Worm (Caenorhabditis elegans) whole organism, young adult: ENCODE measurements around the gene math-7.
"Not testable (repeated sequence)": the region's sequence is repeated elsewhere in the genome, so short reads cannot be mapped to it uniquely, and the experiment has no call there.

Experiments used
- B0336.3 ChIP-seq: fragments of 200-800 bp; sonication (Bioruptor generic); IDR thresholded peaks from 2 replicates; pipeline ENCODE4 v1.3.6; 2022; ENCODE audit warnings: missing genetic modification characterization, missing compliant biosample characterization
- D2030.7 ChIP-seq: fragments of 200-800 bp; sonication (Bioruptor generic); IDR thresholded peaks from 2 replicates; pipeline ENCODE4 v1.3.6; 2022; ENCODE audit warnings: missing genetic modification reagents, missing genetic modification characterization, missing compliant biosample characterization
- F52B5.7 ChIP-seq: sonication (generic microtip); optimal IDR thresholded peaks from 2 replicates; lab custom pipeline; 2016; ENCODE audit warnings: mild to moderate bottlenecking, missing genetic modification characterization, missing compliant biosample characterization
- Y53G8AR.9 ChIP-seq: fragments of 200-800 bp; sonication (Bioruptor generic); conservative IDR thresholded peaks from 2 replicates; pipeline ENCODE4 v1.3.6; 2022; ENCODE audit warnings: missing genetic modification reagents, missing genetic modification characterization, missing compliant biosample characterization
- ama-1 ChIP-seq, 3 experiments: fragments of 150-350 bp in 1 of 3; sonication (generic microtip) in 2 of 3; optimal IDR thresholded peaks; 2 replicates each; lab custom pipeline; 2014 to 2018; ENCODE audit warnings: missing biosample characterization in 2 of 3, missing genetic modification characterization in 2 of 3, missing genetic modification reagents in 2 of 3
- aptf-3 ChIP-seq: fragments of 200-800 bp; sonication (Bioruptor generic); IDR thresholded peaks from 2 replicates; pipeline ENCODE4 v1.3.6; 2022; ENCODE audit warnings: missing genetic modification characterization, missing compliant biosample characterization
- atf-7 ChIP-seq: sonication (generic microtip); optimal IDR thresholded peaks from 2 replicates; lab custom pipeline; 2017; ENCODE audit warnings: mild to moderate bottlenecking, missing genetic modification characterization, missing compliant biosample characterization
- ceh-58 ChIP-seq: fragments of 200-800 bp; sonication (Bioruptor generic); IDR thresholded peaks from 2 replicates; pipeline ENCODE4 v1.3.6; 2022; ENCODE audit warnings: missing genetic modification characterization, missing compliant biosample characterization
- ceh-79 ChIP-seq: sonication (generic microtip); optimal IDR thresholded peaks from 2 replicates; lab custom pipeline; 2017; ENCODE audit warnings: mild to moderate bottlenecking, missing genetic modification characterization, missing compliant biosample characterization
- dox-1 ChIP-seq: fragments of 200-800 bp; sonication (Bioruptor generic); IDR thresholded peaks from 2 replicates; pipeline ENCODE4 v1.3.6; 2022; ENCODE audit warnings: missing genetic modification reagents, missing genetic modification characterization, missing compliant biosample characterization
- ets-4 ChIP-seq: fragments of 200-800 bp; sonication (Bioruptor generic); optimal IDR thresholded peaks from 2 replicates; lab custom pipeline; 2018; ENCODE audit warnings: mild to moderate bottlenecking, missing genetic modification characterization, missing compliant biosample characterization
- hlh-12 ChIP-seq: sonication (generic microtip); optimal IDR thresholded peaks from 2 replicates; lab custom pipeline; 2016; ENCODE audit warnings: missing genetic modification characterization, missing compliant biosample characterization
- hlh-26 ChIP-seq: fragments of 200-800 bp; sonication (Bioruptor generic); conservative IDR thresholded peaks from 2 replicates; pipeline ENCODE4 v1.3.6; 2022; ENCODE audit warnings: missing genetic modification reagents, missing genetic modification characterization, missing compliant biosample characterization
- hmg-1.2 ChIP-seq: fragments of 200-800 bp; sonication (Bioruptor generic); IDR thresholded peaks from 2 replicates; pipeline ENCODE4 v1.3.6; 2022; ENCODE audit warnings: missing genetic modification reagents, missing genetic modification characterization, missing compliant biosample characterization
- hrde-1 ChIP-seq: sonication (generic microtip); optimal IDR thresholded peaks from 2 replicates; lab custom pipeline; 2016; ENCODE audit warnings: missing genetic modification characterization, mild to moderate bottlenecking, missing compliant biosample characterization, moderate library complexity, missing genotype, missing genetic modification reagents, borderline replicate concordance
- lin-40 ChIP-seq: sonication (generic microtip); optimal IDR thresholded peaks from 2 replicates; lab custom pipeline; 2016; ENCODE audit warnings: missing genetic modification characterization, mild to moderate bottlenecking, missing compliant biosample characterization, missing genotype, missing genetic modification reagents
- lsl-1 ChIP-seq: fragments of 200-800 bp; sonication (Bioruptor generic); optimal IDR thresholded peaks from 2 replicates; lab custom pipeline; 2018; ENCODE audit warnings: mild to moderate bottlenecking, missing genetic modification characterization, moderate library complexity, missing compliant biosample characterization
- lsy-27 ChIP-seq: sonication (generic microtip); optimal IDR thresholded peaks from 2 replicates; lab custom pipeline; 2017; ENCODE audit warnings: missing genetic modification characterization, mild to moderate bottlenecking, missing compliant biosample characterization, antibody characterized with exemption, missing genotype, borderline replicate concordance; ENCODE audit not compliant: insufficient read depth
- madf-10 ChIP-seq: sonication (generic microtip); optimal IDR thresholded peaks from 2 replicates; lab custom pipeline; 2016; ENCODE audit warnings: mild to moderate bottlenecking, missing genetic modification characterization, missing compliant biosample characterization
- madf-3 ChIP-seq: fragments of 200-800 bp; sonication (Bioruptor generic); IDR thresholded peaks from 2 replicates; pipeline ENCODE4 v1.3.6; 2022; ENCODE audit warnings: missing genetic modification reagents, missing genetic modification characterization, missing compliant biosample characterization
- madf-8 ChIP-seq: fragments of 200-800 bp; sonication (Bioruptor generic); conservative IDR thresholded peaks from 2 replicates; pipeline ENCODE4 v1.3.6; 2022; ENCODE audit warnings: missing genetic modification reagents, missing genetic modification characterization, missing compliant biosample characterization
- mcd-1 ChIP-seq: fragments of 200-800 bp; sonication (Bioruptor generic); IDR thresholded peaks from 2 replicates; pipeline ENCODE4 v1.3.6; 2022; ENCODE audit warnings: missing genetic modification reagents, missing genetic modification characterization, missing compliant biosample characterization
- nfyb-1 ChIP-seq: fragments of 200-800 bp; sonication (Bioruptor generic); IDR thresholded peaks from 2 replicates; pipeline ENCODE4 v1.3.6; 2022; ENCODE audit warnings: missing genetic modification reagents, missing genetic modification characterization, missing compliant biosample characterization
- nhr-80 ChIP-seq: sonication (generic microtip); optimal IDR thresholded peaks from 2 replicates; lab custom pipeline; 2016; ENCODE audit warnings: missing genetic modification characterization, missing compliant biosample characterization
- snpc-3.4 ChIP-seq: sonication (generic microtip); optimal IDR thresholded peaks from 2 replicates; lab custom pipeline; 2017; ENCODE audit warnings: missing genetic modification characterization, mild to moderate bottlenecking, missing compliant biosample characterization, antibody characterized with exemption, moderate library complexity, missing genotype, missing genetic modification reagents
- snpc-4 ChIP-seq, 5 experiments: fragments of 150-350 bp in 1 of 5; sonication (generic microtip) in 4 of 5; optimal IDR thresholded peaks; 2 replicates each; lab custom pipeline; 2014 to 2018; ENCODE audit warnings: missing genetic modification characterization in 5 of 5, missing biosample characterization in 3 of 5, antibody characterized with exemption in 2 of 5, mild to moderate bottlenecking in 2 of 5, missing compliant biosample characterization in 2 of 5, missing genotype in 2 of 5, moderate library complexity in 2 of 5, missing genetic modification reagents in 1 of 5
- somi-1 ChIP-seq: fragments of 200-800 bp; sonication (Bioruptor generic); optimal IDR thresholded peaks from 2 replicates; lab custom pipeline; 2018; ENCODE audit warnings: mild to moderate bottlenecking, missing genetic modification characterization, missing compliant biosample characterization
- tbp1 ChIP-seq: fragments of 200-800 bp; sonication (Bioruptor generic); optimal IDR thresholded peaks from 2 replicates; lab custom pipeline; 2018; ENCODE audit warnings: mild to moderate bottlenecking, missing genetic modification characterization, missing compliant biosample characterization
- xnd-1 ChIP-seq: sonication (generic microtip); optimal IDR thresholded peaks from 2 replicates; lab custom pipeline; 2016; ENCODE audit warnings: missing genotype, missing genetic modification reagents, missing genetic modification characterization, missing compliant biosample characterization
- ztf-22 ChIP-seq: fragments of 200-800 bp; sonication (Bioruptor generic); optimal IDR thresholded peaks from 2 replicates; lab custom pipeline; 2018; ENCODE audit warnings: mild to moderate bottlenecking, missing genetic modification characterization, moderate library complexity, missing compliant biosample characterization
- ztf-26 ChIP-seq: sonication (generic microtip); optimal IDR thresholded peaks from 2 replicates; lab custom pipeline; 2017; ENCODE audit warnings: missing genetic modification characterization, missing compliant biosample characterization
- ztf-28 ChIP-seq: fragments of 200-800 bp; sonication (Bioruptor generic); IDR thresholded peaks from 2 replicates; pipeline ENCODE4 v1.3.6; 2022; ENCODE audit warnings: missing genetic modification reagents, missing genetic modification characterization, missing compliant biosample characterization

The math-7 gene

DNA sequence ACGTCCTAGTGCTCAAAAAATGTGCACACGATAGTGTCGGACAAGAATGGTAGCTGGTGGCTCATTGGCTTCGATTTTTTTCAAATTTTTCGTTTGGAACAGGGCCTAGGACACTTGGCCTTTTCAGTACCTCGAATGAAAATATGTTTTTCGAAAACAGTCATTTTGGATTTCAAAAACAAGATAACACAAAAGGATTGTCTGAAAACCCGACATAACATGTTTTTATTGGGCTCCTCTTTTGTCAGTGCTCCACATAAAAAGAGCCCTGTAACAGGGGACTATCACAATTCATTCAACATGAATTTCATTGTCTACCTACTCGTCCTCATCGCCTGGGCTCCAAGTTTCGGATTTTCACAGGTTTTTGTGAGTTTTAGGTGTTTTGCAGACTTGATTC is 22.0 kb downstream of the math-7 start, which contains the start of gene C16C4.17 (continued):
- TF ChIP-seq madf-10 (tag; lab: Kevin White, UChicago), result no peak

- not testable (repeated sequence) for TF ChIP-seq lsy-27 (tag; lab: Kevin White, UChicago); B0336.3 (GFP tag; lab: Robert Waterston, UW); lin-40
These were observed 23.9 kb downstream of the math-7 start, which contains the start of gene fbxb-98 for ce11 chrII:1862334-1862733. TSS of gene fbxb-98 (plus strand) at chrII:1862634.

- TF ChIP-seq D2030.7 (GFP tag; lab: Robert Waterston, UW) (peak; percentile 44; the same call in 1 of the 2 replicates), hmg-1.2 (peak; percentile 96), mcd-1 (GFP tag; lab: Robert Waterston, UW) (peak; percentile 67; the same call in 1 of the 2 replicates)
- TF ChIP-seq, all 124 proteins: peak for 3; not testable (repeated sequence) for 121
These were observed 24.9 kb downstream of the math-7 start, which contains the start of gene C16C4.18 for ce11 chrII:1861285-1861793. TSS of gene C16C4.18 (minus strand) at chrII:1861335.

DNA sequence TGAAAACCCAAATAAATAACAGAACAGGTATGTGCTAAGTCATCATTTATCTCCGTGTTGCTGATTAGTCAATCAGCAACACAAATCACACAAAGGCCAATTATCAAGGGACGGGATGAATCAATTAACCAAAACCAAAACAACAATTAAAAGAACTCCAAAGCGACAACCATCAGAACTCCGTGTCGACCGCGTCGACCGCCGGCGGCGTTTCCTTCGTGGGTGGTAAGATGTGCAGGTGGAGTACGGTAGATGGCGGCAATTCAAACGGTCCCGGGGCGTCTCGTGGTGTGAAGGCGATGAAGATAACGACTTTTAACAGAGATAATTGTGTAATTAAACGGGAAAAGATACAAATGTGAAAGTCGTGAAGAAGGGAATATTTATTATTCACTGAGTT is 30.8 kb downstream of the math-7 start:
- TF ChIP-seq mcd-1 (GFP tag; lab: Robert Waterston, UW), result peak; percentile 41
- 0 out of 2 replicates have a peak, but pooled peaks have one; percentile 56 for TF ChIP-seq aptf-3 (GFP tag; lab: Robert Waterston, UW)

DNA sequence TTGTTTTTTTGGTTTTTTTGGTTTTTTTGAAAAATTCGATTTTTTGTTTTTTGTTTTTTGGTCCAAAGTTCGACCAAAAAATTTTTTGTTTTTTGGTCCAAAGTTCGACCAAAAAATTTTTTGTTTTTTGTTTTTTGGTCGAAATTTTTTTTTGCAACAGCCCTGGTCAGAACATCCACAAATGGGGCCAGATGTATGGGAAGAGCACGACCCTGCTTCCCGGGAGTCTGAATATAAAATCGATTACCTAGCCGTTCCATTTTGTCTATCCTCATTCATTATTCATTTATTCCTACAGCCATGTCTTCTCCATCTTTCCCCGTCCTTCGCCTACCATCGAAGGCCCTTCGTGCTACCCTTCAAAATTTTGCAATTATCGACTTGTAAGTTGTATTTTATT is 32.2 kb downstream of the math-7 start, which contains the start of gene fbxb-95:
Gene fbxb-95 (plus strand): TSS at position 301 of the 400 bp plus-strand sequence.
- not testable (repeated sequence) for TF ChIP-seq hlh-12 (tag; lab: Kevin White, UChicago); somi-1 (GFP tag; lab: Kevin White, UChicago); madf-8

DNA sequence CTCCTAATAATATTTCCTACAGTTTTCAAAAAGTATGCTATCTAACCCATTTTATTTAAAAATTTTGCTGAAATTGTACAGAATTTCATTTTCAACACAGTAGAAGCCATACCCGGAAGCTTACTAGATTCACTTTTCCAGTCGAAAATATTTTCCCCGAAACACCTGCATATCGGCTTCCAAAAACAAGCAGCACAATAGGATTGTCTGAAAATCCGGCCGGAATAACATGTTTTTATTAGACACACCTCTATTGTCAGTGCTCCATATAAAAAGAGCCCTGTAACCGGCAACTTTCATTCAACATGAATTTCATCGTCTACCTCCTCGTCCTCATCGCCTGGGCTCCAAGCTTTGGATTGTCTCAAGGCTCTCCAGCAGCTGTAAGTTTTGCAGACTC is 33.8 kb downstream of the math-7 start, which contains the start of gene C52E2.2:
Gene C52E2.2 (plus strand): TSS at position 301 of the 400 bp plus-strand sequence.
- TF ChIP-seq B0336.3 (GFP tag; lab: Robert Waterston, UW) (no peak), F52B5.7 (no peak), D2030.7 (GFP tag; lab: Robert Waterston, UW) (no peak), snpc-4 (GFP tag; optimal IDR thresholded peaks at IDR 0.05; lab: Kevin White, UChicago) (no peak), snpc-4 (tag; optimal IDR thresholded peaks at IDR 0.05; lab: Kevin White, UChicago) (no peak), somi-1 (GFP tag; lab: Kevin White, UChicago) (no peak), ztf-28 (no peak), xnd-1 (tag; lab: Kevin White, UChicago) (no peak), ztf-22 (GFP tag; lab: Kevin White, UChicago) (no peak)

DNA sequence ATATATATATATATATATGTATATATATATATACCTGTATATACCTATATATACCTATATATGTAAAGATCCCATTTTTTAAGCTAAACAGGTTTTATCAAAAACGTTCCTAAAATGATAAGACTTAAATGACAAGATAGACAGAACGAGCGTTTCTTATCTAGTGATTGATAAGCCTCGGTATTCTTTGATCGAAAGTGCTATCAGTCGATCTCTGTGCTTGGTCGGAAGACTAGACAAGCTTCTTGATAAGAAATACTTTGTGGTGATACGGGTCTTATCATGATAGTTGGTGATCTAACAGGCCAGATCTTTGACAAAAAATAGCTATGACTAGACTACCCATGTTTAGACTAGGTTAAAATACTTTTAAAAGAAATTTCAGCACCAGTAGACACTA is 34.6 kb downstream of the math-7 start:
- TF ChIP-seq lsl-1 (GFP tag; lab: Kevin White, UChicago), result no peak
- TF ChIP-seq hlh-12 (tag; lab: Kevin White, UChicago), result no peak
- no peak for TF ChIP-seq lin-40
- 0 out of 2 replicates have a peak, but pooled peaks have one; percentile 21 for TF ChIP-seq mcd-1 (GFP tag; lab: Robert Waterston, UW)
- TF ChIP-seq Y53G8AR.9, result no peak
- no peak for TF ChIP-seq snpc-3.4 (tag; lab: Kevin White, UChicago)
- TF ChIP-seq nfyb-1, result peak; percentile 45; the same call in 1 of the 2 replicates
- TF ChIP-seq madf-3 (GFP tag; lab: Robert Waterston, UW), result no peak
- peak; percentile 42 for TF ChIP-seq tbp1
- peak; percentile 7 for TF ChIP-seq ztf-26 (tag; lab: Kevin White, UChicago)
- no peak for TF ChIP-seq ceh-79 (tag; lab: Kevin White, UChicago)
- no peak for TF ChIP-seq ama-1 (optimal IDR thresholded peaks at IDR 0.05; lab: Kevin White, UChicago)
- TF ChIP-seq ama-1 (GFP tag; optimal IDR thresholded peaks at IDR 0.05; lab: Kevin White, UChicago), result no peak
- TF ChIP-seq dox-1 (GFP tag; lab: Robert Waterston, UW), result peak; percentile 73
- peak; percentile 85 for TF ChIP-seq ets-4
- TF ChIP-seq nhr-80 (tag; lab: Kevin White, UChicago), result peak; percentile 91
- TF ChIP-seq ceh-58 (GFP tag; lab: Robert Waterston, UW), result no peak
- TF ChIP-seq hlh-26 (GFP tag; lab: Robert Waterston, UW), result no peak
- peak; percentile 56 for TF ChIP-seq atf-7 (tag; lab: Kevin White, UChicago)
- TF ChIP-seq hrde-1 (tag; lab: Kevin White, UChicago), result no peak
- peak; percentile 82 for TF ChIP-seq ztf-22 (GFP tag; lab: Kevin White, UChicago)
